ENCODE assay signal across 4 fruit fly cellular contexts in genomic region chrX:581825-582224, dm6.
A peak's percentile ranks its signal among the peaks of the same experiment; 100 is the strongest.
TF ChIP-seq lines count a peak whose summit lies in the region.

vnd (plus strand) TSS chrX:582121.

- no peak for TF ChIP-seq CTCF in whole organism, embryonic (GFP tag; optimal IDR thresholded peaks at IDR 0.05; lab: Kevin White, UChicago)

TF ChIP-seq in whole organism, embryonic, 481 proteins besides CTCF, POLR2A, EP300 and RAD21 (continues in another document):
- TF ChIP-seq CG15696 (tag; optimal IDR thresholded peaks at IDR 0.05; lab: Kevin White, UChicago): peak; percentile 62
- peak; percentile 17 for TF ChIP-seq CG8089 (GFP tag; optimal IDR thresholded peaks at IDR 0.05; lab: Kevin White, UChicago)
- no peak for TF ChIP-seq MBD-R2 (GFP tag; IDR thresholded peaks at IDR 0.05; lab: Robert Waterston, UW)
- TF ChIP-seq ci (GFP tag; IDR thresholded peaks at IDR 0.05; lab: Robert Waterston, UW): 0 out of 3 replicates have a peak, but pooled peaks have one; percentile 39
- TF ChIP-seq dpn (GFP tag; optimal IDR thresholded peaks at IDR 0.05; lab: Kevin White, UChicago): no peak
- peak; percentile 78 for TF ChIP-seq HLHmδ (GFP tag; optimal IDR thresholded peaks at IDR 0.05; lab: Kevin White, UChicago)
- peak in 1 of 3 experiments; percentile 29 for TF ChIP-seq lola (GFP tag; optimal IDR thresholded peaks at IDR 0.05; lab: Kevin White, UChicago)
- TF ChIP-seq twi (tag; optimal IDR thresholded peaks at IDR 0.05; lab: Kevin White, UChicago): peak; percentile 15
- TF ChIP-seq onecut (GFP tag; IDR thresholded peaks at IDR 0.05; lab: Robert Waterston, UW): 0 out of 2 replicates have a peak, but pooled peaks have one; percentile 13
- TF ChIP-seq CG6813 (GFP tag; optimal IDR thresholded peaks at IDR 0.05; lab: Kevin White, UChicago): peak; percentile 29
- TF ChIP-seq cg (GFP tag; optimal IDR thresholded peaks at IDR 0.05; lab: Kevin White, UChicago): peak; percentile 38
- TF ChIP-seq CG7786 (GFP tag; optimal IDR thresholded peaks at IDR 0.05; lab: Kevin White, UChicago): no peak
- TF ChIP-seq zfh1 (GFP tag; IDR thresholded peaks at IDR 0.05; lab: Robert Waterston, UW): peak; percentile 39; the same call in 1 of the 3 replicates
- no peak for TF ChIP-seq pb (GFP tag; optimal IDR thresholded peaks at IDR 0.05; lab: Kevin White, UChicago)
- TF ChIP-seq CG33557 (GFP tag; optimal IDR thresholded peaks at IDR 0.05; lab: Kevin White, UChicago): peak; percentile 78
- no peak for TF ChIP-seq CG34224 (GFP tag; IDR thresholded peaks at IDR 0.05; lab: Robert Waterston, UW; ENCODE audit: partially characterized antibody)
- TF ChIP-seq ATbp (GFP tag; optimal IDR thresholded peaks at IDR 0.05; lab: Kevin White, UChicago): peak; percentile 33
- TF ChIP-seq chm (GFP tag; IDR thresholded peaks at IDR 0.05; lab: Robert Waterston, UW): peak; percentile 16; the same call in 1 of the 2 replicates
- TF ChIP-seq wek (GFP tag; optimal IDR thresholded peaks at IDR 0.05; lab: Kevin White, UChicago): peak; percentile 23
- TF ChIP-seq Side (GFP tag; optimal IDR thresholded peaks at IDR 0.05; lab: Kevin White, UChicago): peak; percentile 5
- TF ChIP-seq CG1529 (GFP tag; optimal IDR thresholded peaks at IDR 0.05; lab: Kevin White, UChicago): peak; percentile 18

TF ChIP-seq in whole organism, prepupa, 60 proteins besides CTCF, POLR2A, EP300 and RAD21 (continues in another document):
- no peak for TF ChIP-seq Hr4 (GFP tag; optimal IDR thresholded peaks at IDR 0.05; lab: Kevin White, UChicago)
- no peak for TF ChIP-seq fd85E (GFP tag; optimal IDR thresholded peaks at IDR 0.05; lab: Kevin White, UChicago)
- TF ChIP-seq CG3919 (GFP tag; optimal IDR thresholded peaks at IDR 0.05; lab: Kevin White, UChicago): no peak
- TF ChIP-seq CG7368 (GFP tag; optimal IDR thresholded peaks at IDR 0.05; lab: Kevin White, UChicago): peak; percentile 18
- no peak for TF ChIP-seq Sox102F (GFP tag; optimal IDR thresholded peaks at IDR 0.05; lab: Kevin White, UChicago)
- no peak for TF ChIP-seq CG15336 (GFP tag; IDR thresholded peaks at IDR 0.05; lab: Robert Waterston, UW)
- no peak for TF ChIP-seq Blimp-1 (GFP tag; optimal IDR thresholded peaks at IDR 0.05; lab: Kevin White, UChicago)
- TF ChIP-seq acj6 (GFP tag; optimal IDR thresholded peaks at IDR 0.05; lab: Kevin White, UChicago): no peak
- TF ChIP-seq CG6163 (GFP tag; IDR thresholded peaks at IDR 0.05; lab: Robert Waterston, UW): peak; percentile 34; the same call in 1 of the 3 replicates
- no peak for TF ChIP-seq Met (GFP tag; optimal IDR thresholded peaks at IDR 0.05; lab: Kevin White, UChicago)
- TF ChIP-seq Gug (GFP tag; IDR thresholded peaks at IDR 0.05; lab: Robert Waterston, UW): no peak
- no peak for TF ChIP-seq salr (GFP tag; optimal IDR thresholded peaks at IDR 0.05; lab: Kevin White, UChicago)
- TF ChIP-seq dsx (GFP tag; optimal IDR thresholded peaks at IDR 0.05; lab: Kevin White, UChicago; ENCODE audit: poor library complexity, severe bottlenecking): no peak
- peak; percentile 4 for TF ChIP-seq net (GFP tag; optimal IDR thresholded peaks at IDR 0.05; lab: Kevin White, UChicago)
- TF ChIP-seq CG31627 (GFP tag; optimal IDR thresholded peaks at IDR 0.05; lab: Kevin White, UChicago): no peak
- no peak for TF ChIP-seq Eip93F (GFP tag; optimal IDR thresholded peaks at IDR 0.05; lab: Kevin White, UChicago)
- no peak for TF ChIP-seq Lpt (GFP tag; optimal IDR thresholded peaks at IDR 0.05; lab: Kevin White, UChicago)
- no peak for TF ChIP-seq CG16779 (tag; optimal IDR thresholded peaks at IDR 0.05; lab: Kevin White, UChicago)
- TF ChIP-seq CG8319 (GFP tag; optimal IDR thresholded peaks at IDR 0.05; lab: Kevin White, UChicago): no peak
- TF ChIP-seq spab (GFP tag; optimal IDR thresholded peaks at IDR 0.05; lab: Kevin White, UChicago): peak; percentile 23
- peak; percentile 65 for TF ChIP-seq fkh (GFP tag; optimal IDR thresholded peaks at IDR 0.05; lab: Kevin White, UChicago)
- TF ChIP-seq svp (GFP tag; lab: Kevin White, UChicago): no peak
- TF ChIP-seq CG8632 (GFP tag; optimal IDR thresholded peaks at IDR 0.05; lab: Kevin White, UChicago): peak; percentile 29
- peak; percentile 23 for TF ChIP-seq Eip78C (GFP tag; lab: Kevin White, UChicago)
- no peak for TF ChIP-seq CG4318 (GFP tag; optimal IDR thresholded peaks at IDR 0.05; lab: Kevin White, UChicago)

TF ChIP-seq in whole organism, pupa, 21 proteins besides CTCF, POLR2A, EP300 and RAD21:
- TF ChIP-seq Pif1B (GFP tag; optimal IDR thresholded peaks at IDR 0.05; lab: Kevin White, UChicago): peak; percentile 6
- no peak for TF ChIP-seq CG10348 (GFP tag; IDR thresholded peaks at IDR 0.05; lab: Robert Waterston, UW)
- peak; percentile 24 for TF ChIP-seq CG14655 (GFP tag; optimal IDR thresholded peaks at IDR 0.05; lab: Kevin White, UChicago)
- no peak for TF ChIP-seq fd96Ca (GFP tag; IDR thresholded peaks at IDR 0.05; lab: Robert Waterston, UW)
- TF ChIP-seq CG34367 (tag; optimal IDR thresholded peaks at IDR 0.05; lab: Kevin White, UChicago): peak; percentile 4
- TF ChIP-seq Pif1A (GFP tag; optimal IDR thresholded peaks at IDR 0.05; lab: Kevin White, UChicago): peak; percentile 6

TF ChIP-seq in whole organism, wandering third instar larva, 38 proteins besides CTCF, POLR2A, EP300 and RAD21:
- TF ChIP-seq dsf (GFP tag; optimal IDR thresholded peaks at IDR 0.05; lab: Kevin White, UChicago; ENCODE audit: borderline replicate concordance): no peak
- TF ChIP-seq Dif (GFP tag; optimal IDR thresholded peaks at IDR 0.05; lab: Kevin White, UChicago; ENCODE audit: partially characterized antibody): no peak
- TF ChIP-seq rgr (GFP tag; optimal IDR thresholded peaks at IDR 0.05; lab: Kevin White, UChicago): peak; percentile 36
- no peak for TF ChIP-seq Dfd (GFP tag; optimal IDR thresholded peaks at IDR 0.05; lab: Kevin White, UChicago)
- TF ChIP-seq tai (GFP tag; optimal IDR thresholded peaks at IDR 0.05; lab: Kevin White, UChicago): peak; percentile 33
- TF ChIP-seq Mio (GFP tag; optimal IDR thresholded peaks at IDR 0.05; lab: Kevin White, UChicago): no peak
- TF ChIP-seq Abd-B (GFP tag; optimal IDR thresholded peaks at IDR 0.05; lab: Kevin White, UChicago): no peak
- peak; percentile 32 for TF ChIP-seq Hnf4 (GFP tag; optimal IDR thresholded peaks at IDR 0.05; lab: Kevin White, UChicago)
- no peak for TF ChIP-seq HLH106 (tag; optimal IDR thresholded peaks at IDR 0.05; lab: Kevin White, UChicago)
- TF ChIP-seq OdsH (GFP tag; optimal IDR thresholded peaks at IDR 0.05; lab: Kevin White, UChicago): no peak
- TF ChIP-seq CrebA (GFP tag; optimal IDR thresholded peaks at IDR 0.05; lab: Kevin White, UChicago; ENCODE audit: borderline replicate concordance): no peak
- no peak for TF ChIP-seq woc (GFP tag; optimal IDR thresholded peaks at IDR 0.05; lab: Kevin White, UChicago)
- TF ChIP-seq psq (GFP tag; optimal IDR thresholded peaks at IDR 0.05; lab: Kevin White, UChicago): no peak
- TF ChIP-seq GATAd (GFP tag; optimal IDR thresholded peaks at IDR 0.05; lab: Kevin White, UChicago): no peak
- no peak for TF ChIP-seq Rel (GFP tag; optimal IDR thresholded peaks at IDR 0.05; lab: Kevin White, UChicago)
- no peak for TF ChIP-seq Rel (tag; optimal IDR thresholded peaks at IDR 0.05; lab: Kevin White, UChicago)
- no peak for TF ChIP-seq ey (GFP tag; optimal IDR thresholded peaks at IDR 0.05; lab: Kevin White, UChicago)
- TF ChIP-seq N (GFP tag; optimal IDR thresholded peaks at IDR 0.05; lab: Kevin White, UChicago): no peak
- TF ChIP-seq sage (GFP tag; optimal IDR thresholded peaks at IDR 0.05; lab: Kevin White, UChicago): no peak
- TF ChIP-seq dmrt93B (GFP tag; optimal IDR thresholded peaks at IDR 0.05; lab: Kevin White, UChicago): peak; percentile 7
- peak in 1 of 2 experiments; percentile 13 for TF ChIP-seq foxo (GFP tag; optimal IDR thresholded peaks at IDR 0.05; lab: Kevin White, UChicago)
- no peak for TF ChIP-seq h (GFP tag; optimal IDR thresholded peaks at IDR 0.05; lab: Kevin White, UChicago)
- TF ChIP-seq Sp1 (GFP tag; optimal IDR thresholded peaks at IDR 0.05; lab: Kevin White, UChicago): no peak
- no peak for TF ChIP-seq pan (optimal IDR thresholded peaks at IDR 0.05; lab: Kevin White, UChicago)
- peak; percentile 59 for TF ChIP-seq Hr83 (GFP tag; optimal IDR thresholded peaks at IDR 0.05; lab: Kevin White, UChicago; ENCODE audit: poor library complexity, severe bottlenecking)
- no peak for TF ChIP-seq Vsx2 (GFP tag; optimal IDR thresholded peaks at IDR 0.05; lab: Kevin White, UChicago; ENCODE audit: partially characterized antibody)
- no peak for TF ChIP-seq lola (GFP tag; optimal IDR thresholded peaks at IDR 0.05; lab: Kevin White, UChicago)
- TF ChIP-seq brk (GFP tag; optimal IDR thresholded peaks at IDR 0.05; lab: Kevin White, UChicago): no peak
- TF ChIP-seq usp (GFP tag; optimal IDR thresholded peaks at IDR 0.05; lab: Kevin White, UChicago): no peak
